Worm (Caenorhabditis elegans) whole organism, L4/young adult: ENCODE data around the gene tbx-35.

Experiments
- W03F9.2 ChIP-seq: fragments of 150-350 bp; optimal IDR thresholded peaks from 2 replicates; lab custom pipeline; 2014; ENCODE audit warnings: missing biosample characterization, missing genetic modification characterization
- dao-5 ChIP-seq: sonication (generic microtip); optimal IDR thresholded peaks from 2 replicates; lab custom pipeline; 2016; ENCODE audit warnings: missing genotype, missing genetic modification characterization, moderate library complexity, missing compliant biosample characterization
- him-1 ChIP-seq: sonication (generic microtip); optimal IDR thresholded peaks from 2 replicates; lab custom pipeline; 2016; ENCODE audit warnings: missing genotype, missing genetic modification reagents, missing genetic modification characterization, missing compliant biosample characterization

ce11 chrII:5537078-5537477 lies 11.9 kb upstream of the tbx-35 start:
- TF ChIP-seq him-1 (tag; lab: Kevin White, UChicago) (no peak), W03F9.2 (tag; lab: Kevin White, UChicago) (no peak), dao-5 (no peak)
